Worm (Caenorhabditis elegans): ENCODE measurements around the gene W04E12.4.

W04E12.4 gene

DNA sequence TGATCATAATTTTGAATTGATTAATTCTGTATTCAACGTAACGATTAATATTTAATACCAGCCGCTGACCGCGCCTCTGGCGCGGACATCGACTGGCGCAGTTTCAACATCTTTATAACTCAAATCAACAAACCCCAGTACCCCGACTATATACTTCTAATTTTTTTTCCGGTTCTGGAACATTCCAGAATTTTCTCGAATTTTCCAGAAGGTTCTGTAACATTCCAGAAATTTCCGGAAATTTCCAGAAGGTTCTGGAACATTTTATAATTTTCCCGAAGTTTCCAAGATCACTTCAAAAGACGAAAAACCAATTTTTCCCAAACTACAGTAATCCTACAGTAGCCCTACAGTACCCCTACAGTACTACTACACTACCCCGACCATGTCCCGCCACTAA lies 35.8 kb downstream of the W04E12.4 start:
- no peak for TF ChIP-seq unc-62 (GFP tag; optimal IDR thresholded peaks at IDR 0.05)

ce11 chrV:19783829-19784228 lies 40.4 kb downstream of the W04E12.4 start, which contains the start of gene srt-45:
srt-45 (plus strand) TSS chrV:19784129.
- TF ChIP-seq unc-62 (GFP tag; optimal IDR thresholded peaks at IDR 0.05), result no peak

- TF ChIP-seq unc-62 (GFP tag; optimal IDR thresholded peaks at IDR 0.05), result no peak
These were observed 45.0 kb downstream of the W04E12.4 start, which contains the start of gene clec-258 for ce11 chrV:19788360-19788759. clec-258 (plus strand) TSS chrV:19788440.

DNA sequence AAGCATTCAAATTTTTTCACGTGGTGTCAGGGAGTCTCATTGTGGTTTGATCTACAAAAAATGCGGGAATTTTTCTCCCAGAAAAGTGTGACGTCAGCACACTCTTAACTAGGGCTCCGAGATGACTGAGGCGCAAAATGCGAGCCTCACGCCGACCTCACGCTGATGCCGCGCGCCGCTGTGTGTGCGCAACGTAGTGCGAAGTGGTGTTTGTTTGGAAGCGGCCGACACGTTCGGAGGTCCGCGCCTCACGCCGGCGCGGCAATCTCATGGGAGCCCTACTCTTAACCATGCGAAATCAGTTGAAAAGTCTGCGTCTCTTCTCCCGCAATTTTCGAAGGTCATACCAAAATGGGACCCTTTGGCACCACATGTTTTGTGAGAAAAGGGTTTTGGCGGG lies 46.8 kb downstream of the W04E12.4 start:
- TF ChIP-seq unc-62 (GFP tag; optimal IDR thresholded peaks at IDR 0.05), result no peak

- no peak for TF ChIP-seq unc-62 (GFP tag; optimal IDR thresholded peaks at IDR 0.05)
These were observed 51.5 kb downstream of the W04E12.4 start, which contains the start of gene M162.7 for ce11 chrV:19794931-19795330. M162.7 (minus strand) TSS chrV:19795031.
